Fruit fly (Drosophila melanogaster) whole organism: Measurements from ENCODE around the gene Zip99C.

Experiments
- pan ChIP-seq: fragments of >200 bp; optimal IDR thresholded peaks from 2 replicates; lab custom pipeline; 2017
- psq ChIP-seq: fragments of >200 bp; optimal IDR thresholded peaks from 2 replicates; lab custom pipeline; 2017
- usp ChIP-seq: fragments of >200 bp; optimal IDR thresholded peaks from 2 replicates; lab custom pipeline; 2017; ENCODE audit warnings: missing biosample characterization, missing genetic modification characterization, mixed read lengths

DNA sequence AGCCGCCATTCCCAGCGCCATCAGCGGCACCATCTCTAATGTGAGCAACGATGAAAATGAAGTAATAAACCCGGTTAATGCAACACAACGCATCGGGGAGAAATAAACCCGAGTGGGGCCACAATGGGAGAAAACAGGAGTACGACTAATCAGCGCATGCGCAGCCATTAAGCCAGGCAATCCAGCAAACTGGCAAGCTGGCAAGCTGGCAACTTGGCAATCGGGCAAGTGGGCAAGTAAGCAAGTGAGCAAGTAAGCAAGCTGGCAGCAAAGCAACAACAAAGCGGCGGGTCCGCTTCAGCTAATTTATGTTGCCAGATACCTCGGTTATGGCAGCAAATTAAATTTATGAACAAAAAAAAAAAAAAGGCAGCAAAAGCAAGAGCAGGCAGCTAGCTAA is 30.9 kb upstream of the Zip99C start:
- TF ChIP-seq pan, result no peak
- no peak for TF ChIP-seq psq (lab: Kevin White, UChicago)
- no peak for TF ChIP-seq usp (GFP tag; lab: Kevin White, UChicago)
